Worm (Caenorhabditis elegans): ENCODE results near the gene clec-157.

Gene clec-157

DNA sequence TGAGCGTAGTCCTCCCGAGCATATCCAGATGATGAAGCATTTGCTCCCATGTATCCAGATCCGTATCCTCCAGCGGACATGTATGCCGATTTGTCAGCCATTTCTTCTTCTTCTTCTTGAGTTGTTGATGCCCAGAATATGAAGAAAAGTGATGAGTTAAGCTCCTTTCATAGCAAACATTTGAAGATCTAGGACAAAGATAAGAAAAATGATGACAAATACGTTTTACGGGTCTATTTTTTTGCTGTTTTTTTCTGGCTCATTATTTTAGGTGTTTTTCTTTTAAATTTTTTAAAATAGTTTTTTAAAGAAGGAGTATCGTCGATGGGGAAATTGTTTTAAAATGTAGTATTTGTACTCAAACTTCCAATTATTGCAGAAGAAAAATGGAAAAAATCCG lies 14.0 kb downstream of the clec-157 start, which contains the start of gene nspd-9:
Gene nspd-9 (minus strand): TSS at position 101 of the 400 bp plus-strand sequence.
- TF ChIP-seq egl-27 (tag; optimal IDR thresholded peaks at IDR 0.05), result no peak
- no peak for TF ChIP-seq nhr-77 (tag; optimal IDR thresholded peaks at IDR 0.05)
- TF ChIP-seq R02D3.7 (tag; optimal IDR thresholded peaks at IDR 0.05), result no peak
- TF ChIP-seq nhr-237 (tag; optimal IDR thresholded peaks at IDR 0.05), result no peak
- TF ChIP-seq fos-1 (tag; optimal IDR thresholded peaks at IDR 0.05), result no peak
- TF ChIP-seq sma-3 (GFP tag; optimal IDR thresholded peaks at IDR 0.05), result no peak
- no peak for TF ChIP-seq alr-1 (tag; optimal IDR thresholded peaks at IDR 0.05)
- no peak for TF ChIP-seq nhr-12 (tag; optimal IDR thresholded peaks at IDR 0.05)

ce11 chrIII:4829440-4829839 lies 14.8 kb downstream of the clec-157 start, which contains the start of gene F26A1.9:
Gene F26A1.9, minus strand, starts transcription at chrIII:4829540.
- TF ChIP-seq ztf-11 (tag; optimal IDR thresholded peaks at IDR 0.05) (no peak), ztf-1 (GFP tag; conservative IDR thresholded peaks at IDR 0.05) (no peak), ceh-16 (tag; optimal IDR thresholded peaks at IDR 0.05) (no peak), ceh-82 (tag; optimal IDR thresholded peaks at IDR 0.05) (no peak), ZK546.5 (tag; optimal IDR thresholded peaks at IDR 0.05) (no peak), peb-1 (tag; optimal IDR thresholded peaks at IDR 0.05) (no peak), nhr-21 (tag; optimal IDR thresholded peaks at IDR 0.05) (no peak), unc-39 (tag; optimal IDR thresholded peaks at IDR 0.05) (no peak), sem-4 (tag; optimal IDR thresholded peaks at IDR 0.05) (no peak), unc-62 (GFP tag; optimal IDR thresholded peaks at IDR 0.05) (no peak), nhr-11 (tag; optimal IDR thresholded peaks at IDR 0.05) (no peak), gmeb-1 (tag; optimal IDR thresholded peaks at IDR 0.05) (no peak), lin-13 (GFP tag; optimal IDR thresholded peaks at IDR 0.05) (no peak), nhr-25 (tag; optimal IDR thresholded peaks at IDR 0.05) (no peak)

- no peak for TF ChIP-seq snpc-4 (tag; optimal IDR thresholded peaks at IDR 0.05)
- TF ChIP-seq R02D3.7 (tag; optimal IDR thresholded peaks at IDR 0.05), result no peak
- no peak for TF ChIP-seq elt-1 (tag; optimal IDR thresholded peaks at IDR 0.05)
- TF ChIP-seq unc-62 (GFP tag; optimal IDR thresholded peaks at IDR 0.05), result no peak
- TF ChIP-seq ztf-1 (GFP tag; conservative IDR thresholded peaks at IDR 0.05), result no peak
- no peak for TF ChIP-seq elt-3 (tag; optimal IDR thresholded peaks at IDR 0.05)
- no peak for TF ChIP-seq fos-1 (tag; optimal IDR thresholded peaks at IDR 0.05)
- no peak for TF ChIP-seq unc-55 (GFP tag; optimal IDR thresholded peaks at IDR 0.05)
- no peak for TF ChIP-seq nhr-12 (tag; optimal IDR thresholded peaks at IDR 0.05)
- TF ChIP-seq ztf-11 (tag; optimal IDR thresholded peaks at IDR 0.05), result no peak
- TF ChIP-seq mab-5 (tag; optimal IDR thresholded peaks at IDR 0.05), result no peak
- TF ChIP-seq Y55F3AM.14 (GFP tag; optimal IDR thresholded peaks at IDR 0.05), result no peak
Observed at ce11 chrIII:4826606-4827005, 17.6 kb downstream of the clec-157 start, which contains the start of gene F26A1.3. Gene F26A1.3, plus strand, starts transcription at chrIII:4826906.

DNA sequence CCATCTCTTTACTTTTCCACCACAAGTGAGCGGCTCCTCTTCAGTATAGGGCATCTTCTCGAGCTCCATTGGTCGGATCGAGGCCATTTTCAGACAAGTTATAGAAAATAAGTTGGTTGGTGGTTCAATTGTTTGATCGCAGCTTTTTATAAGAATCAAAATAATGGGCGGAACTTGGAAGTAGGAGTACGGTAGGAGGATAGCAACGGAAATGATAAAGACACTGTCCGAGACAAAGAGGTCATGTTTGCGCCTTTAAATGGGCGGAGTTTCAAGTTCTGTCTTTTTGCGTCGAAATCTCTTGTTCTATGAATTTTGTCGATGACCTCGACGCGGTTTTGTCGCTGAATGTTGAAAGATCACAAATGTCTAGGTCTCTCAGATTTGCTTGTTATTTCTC lies 22.1 kb downstream of the clec-157 start, which contains the start of gene F26A1.8:
Gene F26A1.8 (minus strand): TSS at position 101 of the 400 bp plus-strand sequence.
- TF ChIP-seq nhr-129 (tag; optimal IDR thresholded peaks at IDR 0.05) (no peak), ama-1 (optimal IDR thresholded peaks at IDR 0.05) (no peak), lsy-2 (tag; optimal IDR thresholded peaks at IDR 0.05) (no peak), unc-62 (GFP tag; optimal IDR thresholded peaks at IDR 0.05) (no peak), nhr-10 (tag; optimal IDR thresholded peaks at IDR 0.05) (no peak), dmd-4 (tag; optimal IDR thresholded peaks at IDR 0.05) (no peak), egl-27 (tag; optimal IDR thresholded peaks at IDR 0.05) (no peak), nhr-11 (tag; optimal IDR thresholded peaks at IDR 0.05) (no peak), ceh-16 (tag; optimal IDR thresholded peaks at IDR 0.05) (no peak), unc-39 (tag; optimal IDR thresholded peaks at IDR 0.05) (no peak)

DNA sequence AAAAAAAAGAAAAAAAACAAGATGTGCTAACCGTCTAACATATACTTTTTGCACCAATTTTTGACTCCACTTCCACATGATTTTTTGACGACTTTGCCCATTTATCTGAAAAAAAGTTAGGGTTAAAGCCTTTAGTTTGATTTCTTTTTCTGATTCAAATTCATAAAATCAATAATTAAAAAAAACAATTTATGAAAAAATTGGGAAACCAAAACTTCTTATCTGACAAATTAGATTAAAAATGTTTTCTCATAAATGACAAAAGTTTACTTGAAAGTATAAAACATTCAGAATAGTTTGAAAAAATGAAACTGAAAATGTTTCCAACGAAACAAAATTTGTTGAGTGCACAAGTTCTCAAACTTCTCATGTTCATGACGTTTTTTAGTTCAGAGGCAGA lies 24.4 kb downstream of the clec-157 start, which contains the start of gene F26A1.7:
Gene F26A1.7 (minus strand): TSS at position 101 of the 400 bp plus-strand sequence.
- TF ChIP-seq ZK546.5 (tag; optimal IDR thresholded peaks at IDR 0.05), result no peak
- TF ChIP-seq fos-1 (tag; optimal IDR thresholded peaks at IDR 0.05), result no peak
- no peak for TF ChIP-seq elt-3 (tag; optimal IDR thresholded peaks at IDR 0.05)

- TF ChIP-seq crh-2 (tag; optimal IDR thresholded peaks at IDR 0.05) (no peak), lsy-2 (tag; optimal IDR thresholded peaks at IDR 0.05) (no peak), elt-3 (tag; optimal IDR thresholded peaks at IDR 0.05) (no peak), skn-1 (tag; optimal IDR thresholded peaks at IDR 0.05) (no peak)
Observed at ce11 chrIII:4817240-4817639, 27.0 kb downstream of the clec-157 start, which contains the start of gene F26A1.4. Gene F26A1.4, plus strand, starts transcription at chrIII:4817540.

All from whole organism, L2 larva.